Fruit fly (Drosophila melanogaster): ENCODE data around the gene Spn28Dc.

- TF ChIP-seq CG33017 (tag; optimal IDR thresholded peaks at IDR 0.05) (peak; percentile 40), CG12768 (GFP tag; optimal IDR thresholded peaks at IDR 0.05) (no peak), toe (GFP tag; optimal IDR thresholded peaks at IDR 0.05) (no peak), CG7045 (GFP tag; optimal IDR thresholded peaks at IDR 0.05) (no peak), CG5204 (GFP tag; optimal IDR thresholded peaks at IDR 0.05) (no peak), Mnt (GFP tag; optimal IDR thresholded peaks at IDR 0.05) (peak; percentile 7), bab1 (GFP tag; optimal IDR thresholded peaks at IDR 0.05) (peak; percentile 71), pad (GFP tag; optimal IDR thresholded peaks at IDR 0.05) (no peak), CG7101 (tag; optimal IDR thresholded peaks at IDR 0.05) (peak; percentile 75), CG1620 (GFP tag; optimal IDR thresholded peaks at IDR 0.05) (peak; percentile 70), kay (GFP tag; ENCODE audit: borderline replicate concordance) (no peak)
Observed at dm6 chr2L:8042645-8043281, 35.8 kb upstream of the Spn28Dc start, which contains the start of gene RpL36A.

Measured in whole organism, adult.